Worm (Caenorhabditis elegans) whole organism, L3 larva: ENCODE results near the gene mdt-21.

Experiments
- ama-1 ChIP-seq: fragments of 150-350 bp; optimal IDR thresholded peaks from 2 replicates; lab custom pipeline; 2018
- ceh-9 ChIP-seq: sonication (generic microtip); optimal IDR thresholded peaks from 2 replicates; lab custom pipeline; 2018; ENCODE audit warnings: missing biosample characterization, missing genetic modification characterization
- egl-27 ChIP-seq: sonication (generic microtip); optimal IDR thresholded peaks from 4 replicates; lab custom pipeline; 2017; ENCODE audit warnings: missing biosample characterization, missing genetic modification reagents, missing genetic modification characterization
- elt-3 ChIP-seq, 3 experiments: fragments of 150-350 bp in 1 of 3; sonication (generic microtip) in 2 of 3; optimal IDR thresholded peaks; 2 replicates in 2 of 3; 4 replicates in 1 of 3; lab custom pipeline; 2014 to 2017; ENCODE audit warnings: missing biosample characterization in 3 of 3, missing genetic modification characterization in 3 of 3
- fkh-10 ChIP-seq: sonication (generic microtip); optimal IDR thresholded peaks from 2 replicates; lab custom pipeline; 2017; ENCODE audit warnings: missing biosample characterization, missing genetic modification reagents, missing genetic modification characterization
- fos-1 ChIP-seq: fragments of 150-350 bp; optimal IDR thresholded peaks from 2 replicates; lab custom pipeline; 2014; ENCODE audit warnings: missing biosample characterization, missing genetic modification characterization
- nhr-28 ChIP-seq: fragments of 150-350 bp; optimal IDR thresholded peaks from 2 replicates; lab custom pipeline; 2014; ENCODE audit warnings: missing biosample characterization, missing genetic modification characterization

DNA sequence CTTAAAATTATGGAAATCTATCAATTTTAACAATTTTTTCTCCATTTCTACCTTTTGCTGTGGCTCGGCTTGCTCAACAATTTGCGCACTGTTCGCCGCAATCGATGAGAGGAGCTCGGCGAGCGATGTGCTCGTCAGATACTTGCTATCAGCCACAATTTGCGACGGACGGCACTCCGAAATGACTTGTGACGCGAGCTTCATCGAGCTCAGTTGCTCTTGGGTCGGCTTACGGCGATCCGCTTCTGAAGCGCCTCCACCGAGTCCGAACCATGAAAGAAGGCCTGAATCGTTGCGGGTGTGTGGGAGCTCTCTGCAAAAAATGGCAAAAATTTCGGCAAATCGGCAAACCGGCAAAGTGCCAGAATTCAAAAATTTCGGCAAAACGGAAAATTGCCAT is 16.8 kb upstream of the mdt-21 start:
- TF ChIP-seq ceh-9 (tag; lab: Kevin White, UChicago), result no peak
- no peak for TF ChIP-seq elt-3 (tag; optimal IDR thresholded peaks at IDR 0.05; lab: Kevin White, UChicago)
- no peak for TF ChIP-seq fos-1 (tag; lab: Kevin White, UChicago)
- no peak for TF ChIP-seq fkh-10
- TF ChIP-seq ama-1 (lab: Kevin White, UChicago), result no peak
- no peak for TF ChIP-seq nhr-28 (tag; lab: Kevin White, UChicago)
- no peak for TF ChIP-seq egl-27
